Worm (Caenorhabditis elegans): Measurements from ENCODE around the gene mrp-6.

DNA sequence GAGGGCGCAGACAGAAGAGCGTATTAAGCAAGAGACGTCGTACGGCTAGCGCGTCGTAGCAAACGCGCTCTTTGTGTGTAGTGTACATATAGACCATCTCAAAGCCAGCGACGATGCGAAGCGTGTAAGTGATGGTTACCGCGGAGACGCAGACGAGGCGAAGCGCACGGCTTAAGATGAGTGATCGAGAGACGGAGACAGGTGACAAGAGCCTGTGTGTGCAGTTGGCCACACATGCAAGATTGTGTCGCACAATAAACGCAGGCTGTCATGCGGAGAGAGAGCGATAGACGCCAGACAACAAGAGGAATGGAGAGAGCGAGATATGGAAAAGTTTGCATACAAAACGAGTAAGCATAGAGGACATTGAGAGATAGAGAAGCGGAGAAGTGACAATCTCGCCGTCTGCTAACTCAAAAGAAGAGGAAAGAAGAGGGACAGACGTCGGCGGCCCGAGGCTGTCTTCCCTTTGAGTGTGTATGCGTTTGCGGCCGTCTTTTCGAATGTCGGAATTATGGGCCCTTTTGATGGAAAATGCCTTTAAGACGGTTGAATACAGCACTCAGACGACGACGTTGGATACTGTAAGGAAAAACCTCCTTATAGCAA is 36.3 kb upstream of the mrp-6 start:
- TF ChIP-seq nhr-77 (tag; optimal IDR thresholded peaks at IDR 0.05) (no peak), blmp-1 (tag; optimal IDR thresholded peaks at IDR 0.05; ENCODE audit: insufficient read depth) (no peak), aly-2 (tag; optimal IDR thresholded peaks at IDR 0.05) (no peak), ztf-4 (tag; optimal IDR thresholded peaks at IDR 0.05) (peak; percentile 80), snpc-4 (tag; optimal IDR thresholded peaks at IDR 0.05) (peak; percentile 39), ZK546.5 (tag; optimal IDR thresholded peaks at IDR 0.05) (no peak), egl-27 (tag; optimal IDR thresholded peaks at IDR 0.05) (peak; percentile 84), zag-1 (tag; optimal IDR thresholded peaks at IDR 0.05) (no peak), ztf-11 (tag; optimal IDR thresholded peaks at IDR 0.05) (no peak), C34F6.9 (tag; optimal IDR thresholded peaks at IDR 0.05) (peak; percentile 62)
